Fruit fly (Drosophila melanogaster): ENCODE results near the gene CG18281.

Gene CG18281

dm6 chr3L:20540975-20541951 lies 41.6 kb downstream of the CG18281 start:
- TF ChIP-seq bab1 (GFP tag; optimal IDR thresholded peaks at IDR 0.05) = peak; percentile 4
- TF ChIP-seq CG5204 (GFP tag; optimal IDR thresholded peaks at IDR 0.05) = no peak

DNA sequence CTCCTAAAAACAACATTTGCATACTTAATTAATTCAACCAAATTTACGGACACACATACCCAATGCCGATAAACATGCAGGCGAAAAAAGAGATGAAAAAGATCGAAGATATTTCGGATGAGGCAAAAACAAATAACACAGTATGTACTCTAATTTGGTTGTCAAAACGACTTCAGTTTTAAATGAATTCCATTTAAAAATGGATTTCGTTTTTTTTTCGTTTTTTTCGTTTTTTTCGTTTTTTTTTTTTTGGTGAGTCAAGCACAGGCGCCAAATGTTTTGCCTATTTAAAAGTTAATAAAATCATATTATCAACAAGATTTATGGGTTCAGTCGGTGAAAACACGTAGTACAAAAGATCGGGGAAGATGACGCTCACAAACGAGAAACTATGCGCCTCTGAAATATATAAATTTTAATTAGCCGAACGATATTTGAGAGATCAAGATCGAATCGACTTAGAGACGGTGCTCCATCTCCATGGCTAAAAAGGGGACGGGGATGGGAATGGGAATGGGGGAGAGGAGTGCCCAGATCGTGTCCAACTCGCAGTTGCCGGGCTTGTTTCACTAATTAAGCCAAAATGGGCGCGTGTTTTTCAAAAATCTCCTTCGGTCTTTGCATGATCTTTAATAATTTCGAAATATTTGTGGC lies 48.7 kb downstream of the CG18281 start:
- no peak for TF ChIP-seq CG7045 (GFP tag; optimal IDR thresholded peaks at IDR 0.05)
- TF ChIP-seq CG11617 (GFP tag; optimal IDR thresholded peaks at IDR 0.05) = no peak
- no peak for TF ChIP-seq kay (GFP tag; ENCODE audit: borderline replicate concordance)
- no peak for TF ChIP-seq ovo (GFP tag; optimal IDR thresholded peaks at IDR 0.05)

DNA sequence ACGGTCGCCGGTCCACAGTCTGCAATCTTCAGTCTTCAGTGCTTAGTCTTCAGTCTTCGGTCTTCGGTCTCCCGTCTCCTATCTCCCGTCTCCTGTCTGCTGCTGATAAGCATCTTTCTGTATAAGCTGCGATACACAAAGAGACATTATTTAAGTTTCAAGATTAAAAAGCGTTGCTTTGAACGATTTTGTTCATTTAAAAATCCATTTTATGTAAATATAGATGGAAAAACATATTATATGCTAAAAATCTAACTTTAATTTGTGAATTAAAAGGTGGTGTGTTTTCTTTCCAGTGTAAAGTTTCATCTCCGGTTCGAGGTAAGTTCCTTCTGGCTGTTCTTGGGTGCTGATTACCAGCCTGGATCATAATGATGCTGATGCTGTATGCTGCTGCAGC lies 49.7 kb downstream of the CG18281 start:
- TF ChIP-seq Hr96 (GFP tag; optimal IDR thresholded peaks at IDR 0.05) (no peak), Crg-1 (GFP tag; optimal IDR thresholded peaks at IDR 0.05) (no peak), tj (GFP tag; optimal IDR thresholded peaks at IDR 0.05) (no peak), CG12768 (GFP tag; optimal IDR thresholded peaks at IDR 0.05) (no peak), CG11617 (GFP tag; optimal IDR thresholded peaks at IDR 0.05) (no peak), pad (GFP tag; optimal IDR thresholded peaks at IDR 0.05) (no peak), kay (GFP tag; ENCODE audit: borderline replicate concordance) (no peak), Clk (GFP tag; optimal IDR thresholded peaks at IDR 0.05) (no peak), cnc (optimal IDR thresholded peaks at IDR 0.05) (no peak)
